Worm (Caenorhabditis elegans): Measurements from ENCODE around the gene R11H6.2.
A peak's percentile ranks its signal among the peaks of the same experiment; 100 is the strongest.

Gene R11H6.2

DNA sequence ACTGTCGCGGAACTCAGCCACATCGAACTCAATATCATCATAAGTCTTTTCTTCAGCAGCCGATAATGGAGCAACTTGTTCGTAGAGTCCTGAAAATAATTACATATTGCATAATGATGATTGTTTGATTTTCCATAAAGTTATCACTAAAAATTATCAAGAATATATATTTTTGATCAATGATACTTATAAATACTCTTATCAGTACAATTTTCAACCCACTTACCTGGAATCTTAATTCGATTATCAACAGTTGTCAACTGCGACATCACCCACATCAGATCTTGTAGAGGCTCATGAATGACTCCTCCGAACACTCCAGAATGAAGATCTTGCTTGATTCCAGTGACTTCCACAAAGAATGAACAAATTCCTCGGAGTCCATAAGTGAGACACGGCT lies 1.8 kb upstream of the R11H6.2 start:
- no peak for TF ChIP-seq saeg-2 (GFP tag; IDR thresholded peaks at IDR 0.05)
- no peak for TF ChIP-seq daf-16 (GFP tag; optimal IDR thresholded peaks at IDR 0.05)
- TF ChIP-seq daf-16 (tag; optimal IDR thresholded peaks at IDR 0.05), result peak; percentile 66
- no peak for TF ChIP-seq daf-19 (GFP tag; conservative IDR thresholded peaks at IDR 0.05)
- peak; percentile 35; the same call in 1 of the 2 replicates for TF ChIP-seq dmd-6 (GFP tag; IDR thresholded peaks at IDR 0.05)
- no peak for TF ChIP-seq mxl-2 (GFP tag; conservative IDR thresholded peaks at IDR 0.05)
- TF ChIP-seq egl-27 (tag; optimal IDR thresholded peaks at IDR 0.05), result no peak
- TF ChIP-seq spr-3 (GFP tag; optimal IDR thresholded peaks at IDR 0.05), result no peak
- no peak for TF ChIP-seq hmg-1.1 (GFP tag; IDR thresholded peaks at IDR 0.05)
- no peak for TF ChIP-seq ces-1 (GFP tag; optimal IDR thresholded peaks at IDR 0.05)
- TF ChIP-seq nhr-48 (tag; optimal IDR thresholded peaks at IDR 0.05), result no peak
- peak; percentile 5 for TF ChIP-seq pqm-1 (tag; optimal IDR thresholded peaks at IDR 0.05)
- TF ChIP-seq mep-1 (tag; optimal IDR thresholded peaks at IDR 0.05), result no peak
- no peak for TF ChIP-seq zag-1 (tag; optimal IDR thresholded peaks at IDR 0.05)
- no peak for TF ChIP-seq F44E2.7 (GFP tag; IDR thresholded peaks at IDR 0.05)
- TF ChIP-seq hlh-11 (tag; optimal IDR thresholded peaks at IDR 0.05), result peak; percentile 34
- TF ChIP-seq dve-1 (tag; optimal IDR thresholded peaks at IDR 0.05; ENCODE audit: insufficient read depth), result peak; percentile 36
- no peak for TF ChIP-seq ceh-32 (tag; optimal IDR thresholded peaks at IDR 0.05; ENCODE audit: poor library complexity)
- TF ChIP-seq unc-130 (GFP tag; optimal IDR thresholded peaks at IDR 0.05), result no peak
- no peak for TF ChIP-seq fkh-10 (GFP tag; optimal IDR thresholded peaks at IDR 0.05)
- TF ChIP-seq zip-2 (tag; optimal IDR thresholded peaks at IDR 0.05), result no peak
- TF ChIP-seq rbr-2 (tag; optimal IDR thresholded peaks at IDR 0.05), result no peak
- no peak for TF ChIP-seq F10B5.3 (tag; optimal IDR thresholded peaks at IDR 0.05)
- no peak for TF ChIP-seq lir-3 (tag; optimal IDR thresholded peaks at IDR 0.05)
- TF ChIP-seq T20F7.1 (GFP tag; optimal IDR thresholded peaks at IDR 0.05), result no peak
- no peak for TF ChIP-seq F26F4.8 (GFP tag; conservative IDR thresholded peaks at IDR 0.05)
- TF ChIP-seq mxl-3 (GFP tag; optimal IDR thresholded peaks at IDR 0.05), result no peak
- TF ChIP-seq ama-1 (optimal IDR thresholded peaks at IDR 0.05), result no peak
- no peak for TF ChIP-seq lin-1 (GFP tag; IDR thresholded peaks at IDR 0.05)
- TF ChIP-seq nhr-111 (GFP tag; optimal IDR thresholded peaks at IDR 0.05), result no peak
- no peak for TF ChIP-seq T26A8.4 (GFP tag; IDR thresholded peaks at IDR 0.05)
- no peak for TF ChIP-seq unc-39 (tag; optimal IDR thresholded peaks at IDR 0.05)
- no peak for TF ChIP-seq zfp-3 (GFP tag; conservative IDR thresholded peaks at IDR 0.05)
- TF ChIP-seq arid-1 (GFP tag; conservative IDR thresholded peaks at IDR 0.05), result no peak
- no peak for TF ChIP-seq aly-2 (tag; optimal IDR thresholded peaks at IDR 0.05)
- no peak for TF ChIP-seq nhr-28 (tag; optimal IDR thresholded peaks at IDR 0.05)

DNA sequence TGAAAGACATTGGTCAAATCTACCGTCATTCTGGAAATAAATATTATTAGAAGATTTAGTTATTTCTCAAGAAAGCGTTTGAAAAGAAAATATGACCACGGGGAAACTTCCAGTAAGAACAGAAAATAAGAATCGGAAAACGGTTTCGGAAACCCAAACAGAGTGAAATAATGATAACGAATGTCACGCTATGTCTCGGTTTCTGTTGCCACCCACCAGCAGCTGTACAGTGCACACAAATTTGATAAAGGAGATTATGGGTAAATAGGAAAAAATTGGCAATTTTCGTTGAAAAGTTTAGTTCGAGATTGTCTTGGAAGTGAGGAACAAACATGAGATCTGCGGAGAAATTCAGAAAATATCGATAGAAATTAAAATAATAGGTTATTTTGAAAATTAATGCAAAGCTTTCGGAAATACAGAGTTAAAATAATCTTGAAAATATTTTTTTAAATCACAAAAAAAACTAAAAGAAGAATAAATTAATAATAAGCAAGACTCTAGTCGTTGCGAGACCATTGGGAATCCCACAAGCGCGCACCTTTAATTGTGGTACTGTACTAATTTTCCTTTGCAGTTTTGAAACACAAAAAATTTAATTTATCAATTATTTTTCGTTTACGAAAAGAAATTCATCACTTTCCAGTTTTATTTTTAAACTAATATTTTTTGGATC lies 663 bp upstream of the R11H6.2 start, which contains the start of gene pes-9:
TSS of gene pes-9 (minus strand) at position 30 of the 676 bp plus-strand sequence.
- TF ChIP-seq daf-16 (GFP tag; optimal IDR thresholded peaks at IDR 0.05) (no peak), daf-16 (tag; optimal IDR thresholded peaks at IDR 0.05) (peak; percentile 76), mes-2 (tag; optimal IDR thresholded peaks at IDR 0.05; ENCODE audit: poor library complexity, severe bottlenecking) (peak; percentile 25), rbr-2 (tag; optimal IDR thresholded peaks at IDR 0.05) (no peak), pqm-1 (tag; optimal IDR thresholded peaks at IDR 0.05) (peak; percentile 78), nhr-28 (tag; optimal IDR thresholded peaks at IDR 0.05) (peak; percentile 27), hlh-11 (tag; optimal IDR thresholded peaks at IDR 0.05) (peak; percentile 57), Y5F2A.4 (GFP tag; optimal IDR thresholded peaks at IDR 0.05) (no peak), dve-1 (tag; optimal IDR thresholded peaks at IDR 0.05; ENCODE audit: insufficient read depth) (peak; percentile 49), dmd-6 (GFP tag; IDR thresholded peaks at IDR 0.05) (peak; percentile 11; the same call in 1 of the 2 replicates), unc-39 (tag; optimal IDR thresholded peaks at IDR 0.05) (no peak)

All from whole organism, L4 larva.